Worm (Caenorhabditis elegans): ENCODE results near the gene gnrr-4.

gnrr-4 gene

DNA sequence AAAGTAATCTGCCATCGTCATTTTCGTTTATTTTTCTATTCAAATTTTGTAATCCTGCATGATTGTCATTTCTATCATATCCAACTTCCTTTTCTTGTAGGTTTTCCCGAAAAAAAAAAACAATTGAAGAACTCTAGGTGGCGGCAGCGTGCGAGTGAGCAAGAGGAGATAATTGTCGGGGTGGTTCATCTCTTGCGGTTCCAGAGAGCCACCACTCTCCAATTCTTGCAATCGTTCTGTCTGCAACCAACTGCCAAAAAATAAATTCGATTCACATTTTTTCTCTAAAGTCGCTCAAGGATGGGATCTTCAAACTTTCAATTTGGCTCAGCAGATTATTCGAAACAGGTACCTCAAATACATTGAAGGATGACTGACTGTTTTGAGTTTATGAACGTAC is 51.0 kb downstream of the gnrr-4 start, which contains the start of gene W01C8.1:
W01C8.1 (plus strand) TSS at position 301 of the 400 bp plus-strand sequence.
- TF ChIP-seq hlh-26 (GFP tag; conservative IDR thresholded peaks at IDR 0.05) = no peak
- no peak for TF ChIP-seq ztf-26 (tag; optimal IDR thresholded peaks at IDR 0.05)
- TF ChIP-seq madf-3 (GFP tag; IDR thresholded peaks at IDR 0.05) = no peak
- no peak for TF ChIP-seq pbrm-1 (GFP tag; IDR thresholded peaks at IDR 0.05)
- TF ChIP-seq chd-7 (tag; optimal IDR thresholded peaks at IDR 0.05) = no peak

DNA sequence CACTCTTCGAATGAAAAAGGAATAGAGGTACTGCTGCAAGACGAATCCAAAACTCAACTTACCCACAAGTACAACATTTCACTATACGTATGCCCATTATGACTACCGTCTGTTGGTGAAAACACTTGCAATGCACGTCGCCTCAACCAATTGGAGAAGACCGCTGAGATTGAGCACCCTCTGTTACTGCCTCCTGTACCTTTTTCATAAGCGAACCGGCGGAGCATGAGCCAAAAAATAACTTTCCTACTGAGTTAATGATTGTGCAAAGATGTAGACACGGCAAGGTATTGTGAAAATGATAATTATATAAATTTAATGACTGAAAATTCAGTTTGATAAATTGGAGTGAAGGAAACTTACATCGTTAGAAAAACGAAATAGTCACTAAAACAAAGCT is 54.0 kb downstream of the gnrr-4 start:
- no peak for TF ChIP-seq hlh-26 (GFP tag; conservative IDR thresholded peaks at IDR 0.05)
- no peak for TF ChIP-seq nfyb-1 (GFP tag; IDR thresholded peaks at IDR 0.05)
- no peak for TF ChIP-seq madf-10 (tag; optimal IDR thresholded peaks at IDR 0.05)
- no peak for TF ChIP-seq mel-28 (tag; optimal IDR thresholded peaks at IDR 0.05; ENCODE audit: borderline replicate concordance)
- no peak for TF ChIP-seq ztf-22 (GFP tag; optimal IDR thresholded peaks at IDR 0.05)
- TF ChIP-seq ceh-27 (GFP tag; optimal IDR thresholded peaks at IDR 0.05) = no peak
- TF ChIP-seq B0019.2 (GFP tag; conservative IDR thresholded peaks at IDR 0.05) = no peak
- TF ChIP-seq fkh-3 (tag; optimal IDR thresholded peaks at IDR 0.05) = no peak
- TF ChIP-seq tbx-9 (tag; optimal IDR thresholded peaks at IDR 0.05; ENCODE audit: borderline replicate concordance) = no peak
- TF ChIP-seq nhr-120 (GFP tag; IDR thresholded peaks at IDR 0.05) = no peak
- no peak for TF ChIP-seq nhr-80 (tag; optimal IDR thresholded peaks at IDR 0.05)
- no peak for TF ChIP-seq hrde-1 (tag; optimal IDR thresholded peaks at IDR 0.05; ENCODE audit: borderline replicate concordance)
- TF ChIP-seq tlf-1 (GFP tag; optimal IDR thresholded peaks at IDR 0.05) = no peak
- TF ChIP-seq nhr-90 (tag; optimal IDR thresholded peaks at IDR 0.05) = no peak

All from whole organism, young adult.